Worm (Caenorhabditis elegans) whole organism, late embryonic: Measurements from ENCODE around the gene rpl-22.
"Not testable (repeated sequence)": the region's sequence is repeated elsewhere in the genome, so short reads cannot be mapped to it uniquely, and the experiment has no call there.

ENCODE experiments used
- K09A11.1 ChIP-seq: sonication (generic microtip); optimal IDR thresholded peaks from 2 replicates; lab custom pipeline; 2017; ENCODE audit warnings: antibody characterized with exemption, mild to moderate bottlenecking, missing genetic modification characterization, missing compliant biosample characterization; ENCODE audit not compliant: insufficient read depth
- Y22D7AL.16 ChIP-seq: sonication (generic microtip); optimal IDR thresholded peaks from 2 replicates; lab custom pipeline; 2016; ENCODE audit warnings: missing genetic modification characterization, missing compliant biosample characterization
- ahr-1 ChIP-seq: sonication (generic microtip); optimal IDR thresholded peaks from 2 replicates; lab custom pipeline; 2016; ENCODE audit warnings: missing genetic modification characterization, missing compliant biosample characterization
- ceh-18 ChIP-seq: sonication (generic microtip); optimal IDR thresholded peaks from 2 replicates; lab custom pipeline; 2016; ENCODE audit warnings: missing genetic modification characterization, missing compliant biosample characterization
- ceh-19 ChIP-seq: fragments of 200-800 bp; sonication (Bioruptor generic); optimal IDR thresholded peaks from 2 replicates; lab custom pipeline; 2018; ENCODE audit warnings: mild to moderate bottlenecking, missing genetic modification characterization, missing compliant biosample characterization
- ceh-22 ChIP-seq: sonication (generic microtip); optimal IDR thresholded peaks from 2 replicates; lab custom pipeline; 2017; ENCODE audit warnings: missing biosample characterization, missing genetic modification characterization
- ceh-24 ChIP-seq: sonication (generic microtip); optimal IDR thresholded peaks from 2 replicates; lab custom pipeline; 2016; ENCODE audit warnings: mild to moderate bottlenecking, missing genetic modification characterization, missing compliant biosample characterization
- ceh-30 ChIP-seq: fragments of 150-350 bp; optimal IDR thresholded peaks from 2 replicates; lab custom pipeline; 2014; ENCODE audit warnings: missing biosample characterization, missing genetic modification characterization
- ceh-34 ChIP-seq: sonication (generic microtip); optimal IDR thresholded peaks from 2 replicates; lab custom pipeline; 2016; ENCODE audit warnings: mild to moderate bottlenecking, missing genetic modification characterization, missing compliant biosample characterization
- ceh-45 ChIP-seq: fragments of 200-800 bp; sonication (Bioruptor generic); IDR thresholded peaks from 2 replicates; pipeline ENCODE4 v1.3.6; 2022; ENCODE audit warnings: missing genetic modification reagents, missing genetic modification characterization, missing compliant biosample characterization
- ceh-48 ChIP-seq: sonication (generic microtip); optimal IDR thresholded peaks from 2 replicates; lab custom pipeline; 2016; ENCODE audit warnings: missing genetic modification characterization, inconsistent platforms, missing compliant biosample characterization
- ceh-9 ChIP-seq: sonication (generic microtip); optimal IDR thresholded peaks from 2 replicates; lab custom pipeline; 2016; ENCODE audit warnings: mild to moderate bottlenecking, missing genetic modification characterization, inconsistent platforms, missing compliant biosample characterization
- fax-1 ChIP-seq: sonication (generic microtip); optimal IDR thresholded peaks from 2 replicates; lab custom pipeline; 2016; ENCODE audit warnings: missing genotype, missing genetic modification characterization, missing compliant biosample characterization
- fkh-6 ChIP-seq: sonication (generic microtip); optimal IDR thresholded peaks from 2 replicates; lab custom pipeline; 2016; ENCODE audit warnings: missing genetic modification characterization, missing compliant biosample characterization
- hlh-13 ChIP-seq: fragments of 200-800 bp; sonication (Bioruptor generic); optimal IDR thresholded peaks from 2 replicates; lab custom pipeline; 2018; ENCODE audit warnings: mild to moderate bottlenecking, missing genetic modification characterization, missing compliant biosample characterization
- hlh-8 ChIP-seq: sonication (generic microtip); optimal IDR thresholded peaks from 2 replicates; lab custom pipeline; 2016; ENCODE audit warnings: missing genotype, missing genetic modification characterization, missing compliant biosample characterization
- madf-2 ChIP-seq: sonication (generic microtip); optimal IDR thresholded peaks from 2 replicates; lab custom pipeline; 2017; ENCODE audit warnings: missing genetic modification characterization, missing compliant biosample characterization
- nfya-1 ChIP-seq: sonication (generic microtip); optimal IDR thresholded peaks from 2 replicates; lab custom pipeline; 2017; ENCODE audit warnings: missing genetic modification characterization, mild to moderate bottlenecking, missing compliant biosample characterization, antibody characterized with exemption, moderate library complexity
- npax-4 ChIP-seq: sonication (generic microtip); optimal IDR thresholded peaks from 2 replicates; lab custom pipeline; 2016; ENCODE audit warnings: missing genetic modification characterization, missing compliant biosample characterization
- pag-3 ChIP-seq: sonication (generic microtip); optimal IDR thresholded peaks from 2 replicates; lab custom pipeline; 2016; ENCODE audit warnings: missing compliant biosample characterization, missing genetic modification characterization, borderline replicate concordance
- pat-9 ChIP-seq: fragments of 200-800 bp; sonication (Bioruptor generic); optimal IDR thresholded peaks from 2 replicates; lab custom pipeline; 2018; ENCODE audit warnings: mild to moderate bottlenecking, missing genetic modification characterization, moderate library complexity, missing compliant biosample characterization
- pha-4 ChIP-seq: fragments of 150-350 bp; optimal IDR thresholded peaks from 2 replicates; lab custom pipeline; 2018; ENCODE audit warnings: missing biosample characterization, missing genetic modification reagents, missing genetic modification characterization
- pqm-1 ChIP-seq: sonication (generic microtip); optimal IDR thresholded peaks from 2 replicates; lab custom pipeline; 2016; ENCODE audit warnings: missing genetic modification characterization, missing compliant biosample characterization
- ref-2 ChIP-seq: sonication (generic microtip); optimal IDR thresholded peaks from 2 replicates; lab custom pipeline; 2016; ENCODE audit warnings: missing genetic modification characterization, missing compliant biosample characterization
- sdc-2 ChIP-seq: sonication (generic microtip); optimal IDR thresholded peaks from 2 replicates; lab custom pipeline; 2016; ENCODE audit warnings: missing genotype, missing genetic modification characterization, missing compliant biosample characterization
- sox-2 ChIP-seq: fragments of 200-800 bp; sonication (Bioruptor generic); IDR thresholded peaks from 2 replicates; pipeline ENCODE4 v1.3.6; 2022; ENCODE audit warnings: missing genetic modification reagents, missing genetic modification characterization, missing compliant biosample characterization
- tbx-7 ChIP-seq: sonication (generic microtip); optimal IDR thresholded peaks from 2 replicates; lab custom pipeline; 2016; ENCODE audit warnings: missing genotype, missing genetic modification characterization, missing compliant biosample characterization
- unc-3 ChIP-seq, 2 experiments: fragments of 200-800 bp in 1 of 2; sonication (Bioruptor generic) in 1 of 2; sonication (generic microtip) in 1 of 2; conservative IDR thresholded peaks in 1 of 2; optimal IDR thresholded peaks in 1 of 2; 2 replicates each; pipeline versions ENCODE4 v1.3.6 to Lab custom; 2016 to 2022; ENCODE audit warnings: missing compliant biosample characterization in 2 of 2, missing genetic modification characterization in 2 of 2, missing genetic modification reagents in 1 of 2
- unc-55 ChIP-seq: sonication (generic microtip); optimal IDR thresholded peaks from 2 replicates; lab custom pipeline; 2017; ENCODE audit warnings: missing biosample characterization, missing genetic modification reagents, missing genetic modification characterization
- zip-5 ChIP-seq: sonication (generic microtip); optimal IDR thresholded peaks from 2 replicates; lab custom pipeline; 2016; ENCODE audit warnings: missing genetic modification characterization, missing compliant biosample characterization

rpl-22 gene

DNA sequence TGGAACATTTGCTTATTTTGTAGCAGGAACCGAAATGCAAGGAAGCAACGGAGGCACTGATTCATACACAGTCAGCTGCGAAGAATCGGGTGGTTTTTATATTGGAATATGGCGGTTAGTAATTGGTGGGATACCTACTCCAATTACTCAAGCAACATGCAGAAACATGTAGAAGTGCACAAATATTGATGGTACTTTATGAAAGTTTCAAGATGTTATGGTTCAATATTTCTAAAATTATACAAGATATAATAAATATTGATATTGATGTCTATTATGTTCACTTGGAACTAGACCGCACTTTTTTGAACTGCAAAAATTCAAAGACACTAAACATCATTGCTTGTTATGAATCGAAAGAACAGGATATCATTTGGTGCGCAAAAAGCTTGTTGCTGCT is 38.5 kb downstream of the rpl-22 start, which contains the start of gene C04G6.13:
TSS of gene C04G6.13 (plus strand) at position 301 of the 400 bp plus-strand sequence.
- TF ChIP-seq madf-2 (no peak), fkh-6 (tag; lab: Kevin White, UChicago) (no peak), pqm-1 (tag; lab: Kevin White, UChicago) (no peak), ceh-19 (no peak), sdc-2 (tag; lab: Kevin White, UChicago) (no peak), tbx-7 (tag; lab: Kevin White, UChicago) (no peak), unc-55 (GFP tag; lab: Kevin White, UChicago) (no peak), Y22D7AL.16 (tag; lab: Kevin White, UChicago) (no peak), pha-4 (tag; lab: Kevin White, UChicago) (no peak), ceh-22 (tag; lab: Kevin White, UChicago) (no peak), npax-4 (tag; lab: Kevin White, UChicago) (no peak), K09A11.1 (tag; lab: Kevin White, UChicago) (no peak), ceh-48 (no peak), unc-3 (GFP tag; conservative IDR thresholded peaks at IDR 0.05; lab: Robert Waterston, UW) (no peak), unc-3 (tag; optimal IDR thresholded peaks at IDR 0.05; lab: Kevin White, UChicago) (no peak), ref-2 (tag; lab: Kevin White, UChicago) (no peak)

DNA sequence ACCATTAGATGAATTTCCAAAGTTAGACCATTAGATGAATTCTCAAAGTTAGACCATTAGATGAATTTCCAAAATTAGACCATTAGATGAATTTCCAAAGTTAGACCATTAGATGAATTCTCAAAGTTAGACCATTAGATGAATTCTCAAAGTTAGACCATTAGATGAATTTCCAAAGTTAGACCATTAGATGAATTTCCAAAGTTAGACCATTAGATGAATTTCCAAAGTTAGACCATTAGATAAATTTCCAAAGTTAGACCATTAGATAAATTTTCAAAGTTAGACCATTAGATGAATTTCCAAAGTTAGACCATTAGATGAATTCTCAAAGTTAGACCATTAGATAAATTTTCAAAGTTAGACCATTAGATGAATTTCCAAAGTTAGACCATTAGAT is 42.0 kb downstream of the rpl-22 start:
- TF ChIP-seq hlh-13 (GFP tag; lab: Kevin White, UChicago), result peak; percentile 40
- TF ChIP-seq ceh-45 (GFP tag; lab: Robert Waterston, UW), result peak; percentile 92
- TF ChIP-seq sox-2 (GFP tag; lab: Robert Waterston, UW), result peak; percentile 96
- TF ChIP-seq unc-3 (GFP tag; conservative IDR thresholded peaks at IDR 0.05; lab: Robert Waterston, UW), result peak; percentile 88
- TF ChIP-seq unc-3 (tag; optimal IDR thresholded peaks at IDR 0.05; lab: Kevin White, UChicago), result not testable (repeated sequence)

DNA sequence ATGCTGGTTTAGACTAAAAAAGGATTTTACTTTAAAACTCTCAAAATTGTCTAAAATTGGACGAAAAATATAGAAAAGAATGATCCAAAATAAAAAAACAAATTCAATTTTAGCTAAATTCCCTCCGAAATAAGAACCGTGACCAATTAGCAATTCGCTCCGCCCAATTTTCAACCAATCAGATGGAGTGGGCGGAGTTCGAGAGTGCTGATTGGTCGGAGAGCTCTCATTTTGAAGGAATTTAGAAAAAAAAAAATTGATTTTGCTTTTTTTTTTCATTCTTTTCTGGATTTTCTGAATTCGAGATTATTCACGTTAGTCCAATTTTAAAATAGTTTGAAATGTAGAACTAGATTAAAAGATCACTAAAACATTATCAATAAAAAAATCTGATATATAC is 43.6 kb downstream of the rpl-22 start:
- TF ChIP-seq nfya-1 (tag; lab: Kevin White, UChicago) (peak; percentile 77), fax-1 (tag; lab: Kevin White, UChicago) (no peak)

DNA sequence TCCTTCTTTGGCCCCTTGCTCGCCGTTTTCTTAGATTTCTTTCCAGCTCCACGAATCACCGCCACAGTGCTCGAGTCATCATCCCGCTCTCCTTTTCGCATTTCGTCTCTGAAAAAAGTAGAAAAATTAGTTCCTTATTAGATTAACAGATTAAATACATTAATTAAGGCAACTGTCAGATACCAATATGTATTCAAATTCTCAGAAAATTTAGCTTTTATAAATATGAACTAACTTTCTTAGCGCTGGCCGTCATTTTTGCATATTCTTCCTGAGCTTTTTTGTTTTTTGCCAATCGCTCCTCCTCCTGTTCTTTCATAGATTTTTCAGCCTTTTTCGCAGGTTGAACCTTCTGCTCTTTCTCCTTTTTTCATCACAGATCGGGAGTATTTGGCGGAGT is 44.2 kb downstream of the rpl-22 start, which contains the start of gene C04G6.6:
TSS of gene C04G6.6 (minus strand) at position 101 of the 400 bp plus-strand sequence.
- no peak for TF ChIP-seq ahr-1 (tag; lab: Kevin White, UChicago)
- no peak for TF ChIP-seq ceh-24
- TF ChIP-seq hlh-8, result no peak
- TF ChIP-seq tbx-7 (tag; lab: Kevin White, UChicago), result no peak
- TF ChIP-seq zip-5 (tag; lab: Kevin White, UChicago), result no peak
- TF ChIP-seq ceh-30, result no peak
- TF ChIP-seq pat-9 (tag; lab: Kevin White, UChicago), result no peak
- TF ChIP-seq ceh-9 (tag; lab: Kevin White, UChicago), result no peak
- TF ChIP-seq ceh-48, result no peak
- TF ChIP-seq pag-3 (tag; lab: Kevin White, UChicago), result no peak

DNA sequence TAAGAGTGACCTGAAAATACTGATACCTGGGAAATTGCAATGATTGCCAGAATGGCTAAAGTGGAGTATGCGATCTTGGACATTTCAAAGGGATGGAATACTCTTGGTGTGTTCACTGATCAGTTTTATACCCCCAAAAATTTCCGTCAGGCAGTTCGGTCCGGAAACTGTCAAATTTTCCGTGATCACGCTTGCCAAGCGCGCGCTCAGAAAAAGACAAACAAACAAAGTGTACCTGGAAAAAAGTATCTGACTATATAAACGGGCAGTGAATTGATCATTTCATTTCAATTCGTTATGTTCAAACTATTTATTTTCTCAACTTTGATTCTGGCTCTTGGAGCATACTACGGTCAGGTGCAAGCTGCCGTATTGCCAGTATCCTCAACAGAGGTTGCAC is 46.3 kb downstream of the rpl-22 start, which contains the start of the genes idpb-3 and idpb-1:
TSS of gene idpb-3 (minus strand) at position 101 of the 400 bp plus-strand sequence.
TSS of gene idpb-1 (plus strand) at position 284 of the 400 bp plus-strand sequence.
- TF ChIP-seq Y22D7AL.16 (tag; lab: Kevin White, UChicago) (no peak), ceh-45 (GFP tag; lab: Robert Waterston, UW) (no peak)

DNA sequence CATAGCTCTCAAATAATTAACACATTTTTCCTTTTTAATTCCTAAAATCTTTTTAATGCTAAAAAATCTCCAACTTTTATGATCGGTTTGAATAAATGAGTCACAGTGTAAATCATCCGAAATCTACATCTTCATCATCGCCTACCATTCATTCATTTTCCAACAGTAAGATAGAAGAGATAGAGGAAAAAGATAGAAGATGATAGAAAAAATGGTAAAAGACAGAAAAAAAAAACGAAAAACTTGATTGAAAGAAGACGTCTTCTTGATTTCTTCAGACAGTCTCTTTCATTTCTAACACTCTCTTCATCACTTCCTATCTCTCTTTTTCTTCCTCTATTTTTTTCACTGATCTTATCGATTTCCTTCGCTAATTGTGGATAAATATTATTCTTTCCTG is 47.8 kb downstream of the rpl-22 start:
- TF ChIP-seq pha-4 (tag; lab: Kevin White, UChicago) (no peak), pat-9 (tag; lab: Kevin White, UChicago) (no peak), ceh-18 (no peak), ceh-34 (tag; lab: Kevin White, UChicago) (no peak), npax-4 (tag; lab: Kevin White, UChicago) (no peak)
